Fruit fly (Drosophila melanogaster) Kc167 (cell line): ENCODE data around the gene mTerf5.

Experiments
- Myc ChIP-seq: fragments of >200 bp; optimal IDR thresholded peaks from 2 replicates; lab custom pipeline; 2017; ENCODE audit warnings: missing external identifiers
- Sin3A ChIP-seq: fragments of >200 bp; optimal IDR thresholded peaks from 2 replicates; lab custom pipeline; 2018; ENCODE audit warnings: missing external identifiers
- h ChIP-seq: fragments of >200 bp; optimal IDR thresholded peaks from 3 replicates; lab custom pipeline; 2018; ENCODE audit warnings: missing external identifiers
- insv ChIP-seq: fragments of >200 bp; optimal IDR thresholded peaks from 3 replicates; lab custom pipeline; 2018; ENCODE audit warnings: missing external identifiers
- psq ChIP-seq: fragments of >200 bp; optimal IDR thresholded peaks from 2 replicates; lab custom pipeline; 2017; ENCODE audit warnings: missing external identifiers
- ttk ChIP-seq: sonication (Bioruptor generic); optimal IDR thresholded peaks from 2 replicates; lab custom pipeline; 2017; ENCODE audit warnings: missing external identifiers

dm6 chr3R:18226043-18226808 is 2.7 kb upstream of the mTerf5 start, which contains the start of the genes CG7168 and Mdh2:
- TF ChIP-seq psq (no peak), ttk (no peak), h (lab: Kevin White, UChicago) (no peak), Sin3A (lab: Kevin White, UChicago) (no peak), insv (lab: Kevin White, UChicago) (no peak), Myc (lab: Kevin White, UChicago) (no peak)
